Worm (Caenorhabditis elegans) whole organism, mixed stage, embryonic: ENCODE results near the gene W08F4.10.

Source experiments
- ceh-39 ChIP-seq: fragments of 150-350 bp; optimal IDR thresholded peaks from 2 replicates; lab custom pipeline; 2014; ENCODE audit warnings: missing biosample characterization, missing genetic modification characterization
- ceh-43 ChIP-seq: fragments of 200-800 bp; sonication (Bioruptor generic); optimal IDR thresholded peaks from 2 replicates; lab custom pipeline; 2018; ENCODE audit warnings: mild to moderate bottlenecking, missing genetic modification characterization, moderate library complexity, missing compliant biosample characterization
- ceh-83 ChIP-seq: fragments of 200-800 bp; sonication (Bioruptor generic); optimal IDR thresholded peaks from 2 replicates; lab custom pipeline; 2018; ENCODE audit warnings: mild to moderate bottlenecking, missing genetic modification characterization, missing compliant biosample characterization
- ces-1 ChIP-seq: fragments of 150-350 bp; optimal IDR thresholded peaks from 2 replicates; lab custom pipeline; 2014; ENCODE audit warnings: missing biosample characterization, missing genetic modification reagents, missing genetic modification characterization
- drap-1 ChIP-seq: fragments of 200-800 bp; sonication (Bioruptor generic); optimal IDR thresholded peaks from 3 replicates; lab custom pipeline; 2018; ENCODE audit warnings: mild to moderate bottlenecking, missing genetic modification characterization, missing compliant biosample characterization
- elt-1 ChIP-seq: sonication (generic microtip); optimal IDR thresholded peaks from 2 replicates; lab custom pipeline; 2017; ENCODE audit warnings: missing genetic modification characterization, mild to moderate bottlenecking, missing compliant biosample characterization, antibody characterized with exemption, moderate library complexity, borderline replicate concordance; ENCODE audit not compliant: insufficient read depth
- elt-3 ChIP-seq: fragments of 150-350 bp; optimal IDR thresholded peaks from 2 replicates; lab custom pipeline; 2014; ENCODE audit warnings: missing biosample characterization, missing genetic modification characterization
- lin-13 ChIP-seq: fragments of 150-350 bp; optimal IDR thresholded peaks from 2 replicates; lab custom pipeline; 2014; ENCODE audit warnings: missing biosample characterization, missing genetic modification characterization
- lin-32 ChIP-seq: fragments of 200-800 bp; sonication (Bioruptor generic); optimal IDR thresholded peaks from 2 replicates; lab custom pipeline; 2018; ENCODE audit warnings: mild to moderate bottlenecking, missing genetic modification characterization, missing compliant biosample characterization
- mab-5 ChIP-seq: fragments of 150-350 bp; optimal IDR thresholded peaks from 2 replicates; lab custom pipeline; 2014; ENCODE audit warnings: missing biosample characterization, missing genetic modification characterization
- nhr-237 ChIP-seq: fragments of 150-350 bp; optimal IDR thresholded peaks from 2 replicates; lab custom pipeline; 2014; ENCODE audit warnings: missing biosample characterization, missing genetic modification characterization
- nhr-28 ChIP-seq: fragments of 150-350 bp; optimal IDR thresholded peaks from 2 replicates; lab custom pipeline; 2014; ENCODE audit warnings: missing biosample characterization, missing genetic modification characterization
- snpc-4 ChIP-seq: fragments of 150-350 bp; optimal IDR thresholded peaks from 2 replicates; lab custom pipeline; 2014; ENCODE audit warnings: missing biosample characterization, missing genetic modification characterization
- sptf-1 ChIP-seq: sonication (generic microtip); optimal IDR thresholded peaks from 2 replicates; lab custom pipeline; 2017; ENCODE audit warnings: mild to moderate bottlenecking, missing genetic modification characterization, moderate library complexity, missing compliant biosample characterization

W08F4.10 gene

DNA sequence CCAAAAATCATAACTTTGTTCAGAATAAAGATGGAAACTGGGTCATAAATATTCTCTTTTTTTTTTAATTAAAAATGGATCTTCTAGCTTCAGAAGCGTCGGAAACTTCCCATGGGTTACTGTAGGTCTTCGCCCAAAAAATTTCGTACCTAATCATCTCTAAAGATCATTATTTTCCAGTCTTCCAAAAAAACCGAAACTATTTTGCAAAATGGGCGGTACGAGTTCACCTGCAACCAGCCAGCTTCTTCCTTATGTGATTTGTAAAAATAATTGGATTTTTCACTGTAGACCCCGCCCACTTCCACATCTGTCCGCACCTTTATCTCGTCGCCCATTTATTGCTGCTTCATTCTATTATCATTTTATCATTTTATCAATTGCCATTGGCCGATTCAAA lies 44.6 kb downstream of the W08F4.10 start, which contains the start of gene mlt-10:
TSS of gene mlt-10 (plus strand) at position 301 of the 400 bp plus-strand sequence.
- TF ChIP-seq ces-1 (GFP tag; lab: Kevin White, UChicago): no peak
- TF ChIP-seq lin-32: no peak
- TF ChIP-seq nhr-237 (tag; lab: Kevin White, UChicago): no peak
- no peak for TF ChIP-seq ceh-39 (tag; lab: Kevin White, UChicago)
- TF ChIP-seq nhr-28: no peak
- TF ChIP-seq drap-1 (GFP tag; lab: Kevin White, UChicago): no peak
- no peak for TF ChIP-seq elt-3 (tag; lab: Kevin White, UChicago)
- TF ChIP-seq elt-1 (tag; lab: Kevin White, UChicago): no peak
- no peak for TF ChIP-seq sptf-1
- no peak for TF ChIP-seq snpc-4 (tag; lab: Kevin White, UChicago)
- TF ChIP-seq lin-13 (tag; lab: Kevin White, UChicago): no peak
- TF ChIP-seq ceh-83 (GFP tag; lab: Kevin White, UChicago): no peak
- no peak for TF ChIP-seq mab-5 (tag; lab: Kevin White, UChicago)
- TF ChIP-seq, all 35 proteins: peak for 0

DNA sequence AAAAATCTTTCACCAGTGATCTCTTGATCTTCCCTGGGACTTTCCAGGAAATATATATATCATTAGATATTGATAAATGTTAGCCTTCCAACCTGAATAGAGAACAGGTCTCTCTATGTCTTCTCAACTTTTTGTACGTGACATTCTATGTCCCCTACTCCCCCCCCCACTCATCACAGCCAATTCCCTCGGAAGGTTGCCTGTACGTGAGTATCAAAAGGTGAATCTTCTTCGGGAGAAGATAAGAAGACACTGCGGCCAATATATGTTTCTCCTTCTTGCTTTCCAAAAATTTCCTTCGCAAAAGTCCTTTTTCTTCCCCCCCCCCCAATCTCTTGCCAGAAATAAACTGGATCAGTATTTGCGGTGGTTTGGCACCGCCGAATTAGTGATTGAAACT lies 48.6 kb downstream of the W08F4.10 start:
- no peak for TF ChIP-seq ceh-43 (GFP tag; lab: Kevin White, UChicago)
- TF ChIP-seq elt-3 (tag; lab: Kevin White, UChicago): no peak
- TF ChIP-seq ces-1 (GFP tag; lab: Kevin White, UChicago): no peak
- no peak for TF ChIP-seq nhr-28
- TF ChIP-seq lin-32: no peak
- TF ChIP-seq sptf-1: no peak
- TF ChIP-seq elt-1 (tag; lab: Kevin White, UChicago): no peak
